Fruit fly (Drosophila melanogaster) Kc167 (cell line): ENCODE data around the gene CG14567.

Experiments
- Sin3A ChIP-seq: fragments of >200 bp; optimal IDR thresholded peaks from 2 replicates; lab custom pipeline; 2018; ENCODE audit warnings: missing external identifiers
- insv ChIP-seq: fragments of >200 bp; optimal IDR thresholded peaks from 3 replicates; lab custom pipeline; 2018; ENCODE audit warnings: missing external identifiers
- psq ChIP-seq: fragments of >200 bp; optimal IDR thresholded peaks from 2 replicates; lab custom pipeline; 2017; ENCODE audit warnings: missing external identifiers

dm6 chr3L:21688607-21689129, 49.6 kb downstream of the CG14567 start:
- TF ChIP-seq psq (lab: Kevin White, UChicago) (no peak), Sin3A (lab: Kevin White, UChicago) (no peak), insv (no peak)
